Worm (Caenorhabditis elegans) whole organism, mixed stage, embryonic: Measurements from ENCODE around the gene Y47D7A.6.

Experiments used
- bed-3 ChIP-seq: fragments of 200-800 bp; sonication (Bioruptor generic); optimal IDR thresholded peaks from 3 replicates; lab custom pipeline; 2018; ENCODE audit warnings: mild to moderate bottlenecking, missing genetic modification characterization, moderate library complexity, missing compliant biosample characterization
- blmp-1 ChIP-seq: fragments of 150-350 bp; optimal IDR thresholded peaks from 2 replicates; lab custom pipeline; 2014; ENCODE audit warnings: missing biosample characterization, missing genetic modification characterization
- ceh-39 ChIP-seq: fragments of 150-350 bp; optimal IDR thresholded peaks from 2 replicates; lab custom pipeline; 2014; ENCODE audit warnings: missing biosample characterization, missing genetic modification characterization
- ces-1 ChIP-seq: fragments of 150-350 bp; optimal IDR thresholded peaks from 2 replicates; lab custom pipeline; 2014; ENCODE audit warnings: missing biosample characterization, missing genetic modification reagents, missing genetic modification characterization
- drap-1 ChIP-seq: fragments of 200-800 bp; sonication (Bioruptor generic); optimal IDR thresholded peaks from 3 replicates; lab custom pipeline; 2018; ENCODE audit warnings: mild to moderate bottlenecking, missing genetic modification characterization, missing compliant biosample characterization
- elt-1 ChIP-seq: sonication (generic microtip); optimal IDR thresholded peaks from 2 replicates; lab custom pipeline; 2017; ENCODE audit warnings: missing genetic modification characterization, mild to moderate bottlenecking, missing compliant biosample characterization, antibody characterized with exemption, moderate library complexity, borderline replicate concordance; ENCODE audit not compliant: insufficient read depth
- elt-3 ChIP-seq: fragments of 150-350 bp; optimal IDR thresholded peaks from 2 replicates; lab custom pipeline; 2014; ENCODE audit warnings: missing biosample characterization, missing genetic modification characterization
- flh-1 ChIP-seq: fragments of 200-800 bp; sonication (Bioruptor generic); optimal IDR thresholded peaks from 2 replicates; lab custom pipeline; 2018; ENCODE audit warnings: mild to moderate bottlenecking, missing genetic modification characterization, moderate library complexity, missing compliant biosample characterization
- ham-2 ChIP-seq: fragments of 200-800 bp; sonication (Bioruptor generic); optimal IDR thresholded peaks from 2 replicates; lab custom pipeline; 2018; ENCODE audit warnings: mild to moderate bottlenecking, missing genetic modification characterization, missing compliant biosample characterization
- hlh-1 ChIP-seq: fragments of 150-350 bp; optimal IDR thresholded peaks from 2 replicates; lab custom pipeline; 2014; ENCODE audit warnings: missing biosample characterization, missing genetic modification reagents, missing genetic modification characterization
- lin-13 ChIP-seq: fragments of 150-350 bp; optimal IDR thresholded peaks from 2 replicates; lab custom pipeline; 2014; ENCODE audit warnings: missing biosample characterization, missing genetic modification characterization
- lin-32 ChIP-seq: fragments of 200-800 bp; sonication (Bioruptor generic); optimal IDR thresholded peaks from 2 replicates; lab custom pipeline; 2018; ENCODE audit warnings: mild to moderate bottlenecking, missing genetic modification characterization, missing compliant biosample characterization
- lsy-2 ChIP-seq: fragments of 150-350 bp; optimal IDR thresholded peaks from 2 replicates; lab custom pipeline; 2014; ENCODE audit warnings: missing biosample characterization, missing genetic modification characterization
- mab-5 ChIP-seq: fragments of 150-350 bp; optimal IDR thresholded peaks from 2 replicates; lab custom pipeline; 2014; ENCODE audit warnings: missing biosample characterization, missing genetic modification characterization
- mep-1 ChIP-seq: fragments of 150-350 bp; optimal IDR thresholded peaks from 2 replicates; lab custom pipeline; 2017; ENCODE audit warnings: missing biosample characterization, missing genetic modification reagents, missing genetic modification characterization, inconsistent platforms
- mls-2 ChIP-seq: sonication (generic microtip); optimal IDR thresholded peaks from 2 replicates; lab custom pipeline; 2016; ENCODE audit warnings: mild to moderate bottlenecking, missing genetic modification characterization, moderate library complexity, missing compliant biosample characterization
- nhr-12 ChIP-seq: fragments of 150-350 bp; optimal IDR thresholded peaks from 2 replicates; lab custom pipeline; 2014; ENCODE audit warnings: missing biosample characterization, missing genetic modification characterization
- nhr-2 ChIP-seq: fragments of 150-350 bp; optimal IDR thresholded peaks from 2 replicates; lab custom pipeline; 2014; ENCODE audit warnings: missing biosample characterization, missing genetic modification characterization
- nhr-237 ChIP-seq: fragments of 150-350 bp; optimal IDR thresholded peaks from 2 replicates; lab custom pipeline; 2014; ENCODE audit warnings: missing biosample characterization, missing genetic modification characterization
- nhr-28 ChIP-seq: fragments of 150-350 bp; optimal IDR thresholded peaks from 2 replicates; lab custom pipeline; 2014; ENCODE audit warnings: missing biosample characterization, missing genetic modification characterization
- nhr-76 ChIP-seq: sonication (generic microtip); optimal IDR thresholded peaks from 2 replicates; lab custom pipeline; 2017; ENCODE audit warnings: missing biosample characterization, missing genetic modification characterization
- sem-2 ChIP-seq: fragments of 200-800 bp; sonication (Bioruptor generic); optimal IDR thresholded peaks from 2 replicates; lab custom pipeline; 2018; ENCODE audit warnings: mild to moderate bottlenecking, missing genetic modification characterization, missing compliant biosample characterization
- tbx-8 ChIP-seq: fragments of 200-800 bp; sonication (Bioruptor generic); optimal IDR thresholded peaks from 2 replicates; lab custom pipeline; 2018; ENCODE audit warnings: mild to moderate bottlenecking, missing genetic modification characterization, moderate library complexity, missing compliant biosample characterization
- unc-120 ChIP-seq: sonication (generic microtip); optimal IDR thresholded peaks from 2 replicates; lab custom pipeline; 2017; ENCODE audit warnings: missing genetic modification characterization, missing compliant biosample characterization; ENCODE audit not compliant: poor library complexity, severe bottlenecking
- unc-39 ChIP-seq: fragments of 150-350 bp; optimal IDR thresholded peaks from 2 replicates; lab custom pipeline; 2014; ENCODE audit warnings: missing biosample characterization, missing genetic modification characterization
- zip-8 ChIP-seq: fragments of 150-350 bp; optimal IDR thresholded peaks from 2 replicates; lab custom pipeline; 2014; ENCODE audit warnings: missing biosample characterization, missing genetic modification characterization

Y47D7A.6 gene

DNA sequence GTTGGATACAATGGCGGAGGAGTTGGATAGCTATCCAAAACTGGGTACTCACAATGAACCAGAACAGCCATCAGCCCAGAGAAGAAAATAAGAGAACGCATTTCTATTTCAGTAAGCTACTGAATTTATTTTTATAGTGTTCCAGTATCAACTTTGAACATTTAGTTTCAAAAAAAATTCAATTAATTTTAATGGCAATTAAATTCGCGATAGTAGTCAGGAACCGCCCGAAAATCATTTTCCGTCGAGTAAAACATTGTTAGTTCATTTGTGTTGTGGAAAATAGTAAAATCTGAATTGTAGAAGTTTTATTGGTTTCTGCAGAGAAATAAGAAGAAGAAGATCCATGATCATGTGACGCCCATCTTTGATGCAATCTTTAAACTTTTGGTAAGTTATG is at the start of gene Y47D7A.6:
Gene Y47D7A.6 (minus strand): TSS at position 101 of the 400 bp plus-strand sequence.
- TF ChIP-seq mls-2 (no peak), mab-5 (tag; lab: Kevin White, UChicago) (no peak), elt-3 (no peak), tbx-8 (GFP tag; lab: Kevin White, UChicago) (no peak), bed-3 (GFP tag; lab: Kevin White, UChicago) (no peak), blmp-1 (tag; lab: Kevin White, UChicago) (no peak), ham-2 (GFP tag; lab: Kevin White, UChicago) (no peak)

ce11 chrV:4454634-4455033 is 36.6 kb upstream of the Y47D7A.6 start, which contains the start of gene gnrr-5:
gnrr-5 (minus strand) TSS chrV:4454734.
- no peak for TF ChIP-seq nhr-28 (tag; lab: Kevin White, UChicago)
- TF ChIP-seq unc-39 (tag; lab: Kevin White, UChicago) = no peak
- TF ChIP-seq hlh-1 (tag; lab: Kevin White, UChicago) = no peak
- no peak for TF ChIP-seq elt-1
- no peak for TF ChIP-seq nhr-76
- no peak for TF ChIP-seq tbx-8 (GFP tag; lab: Kevin White, UChicago)
- TF ChIP-seq, all 35 proteins: peak for 0

DNA sequence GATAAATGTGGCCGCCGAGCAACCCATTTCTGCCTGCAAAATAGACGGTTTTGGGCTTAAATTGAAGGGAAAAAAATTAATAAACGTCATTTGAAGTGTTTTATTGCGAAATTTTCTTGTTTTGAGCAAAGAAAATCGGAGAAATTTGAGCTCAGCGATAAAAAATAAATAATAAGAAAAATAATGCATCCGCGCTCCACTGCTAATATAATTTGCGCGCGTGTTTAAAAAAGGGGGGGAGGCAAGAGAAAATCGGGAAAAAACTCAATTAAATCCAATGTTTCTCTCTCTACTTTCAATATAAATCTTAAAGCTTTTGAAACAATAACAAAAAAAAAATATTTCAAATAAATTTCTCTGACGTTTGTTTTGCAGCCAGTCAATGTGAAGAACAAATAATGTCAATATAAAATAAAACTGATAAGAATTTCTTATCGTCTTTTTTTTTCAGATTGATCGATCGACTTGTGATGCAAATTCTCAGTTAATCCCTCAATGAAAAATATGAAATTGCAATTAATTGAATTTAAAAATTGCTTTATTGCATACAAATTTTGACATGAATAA is 32.6 kb upstream of the Y47D7A.6 start, which contains the start of gene rft-2:
Gene rft-2 (minus strand): TSS at position 41 of the 567 bp plus-strand sequence.
- TF ChIP-seq sem-2 (GFP tag; lab: Kevin White, UChicago) = no peak
- TF ChIP-seq ces-1 (GFP tag; lab: Kevin White, UChicago) = peak; percentile 93
- peak; percentile 29 for TF ChIP-seq mep-1 (tag; lab: Kevin White, UChicago)
- peak; percentile 14 for TF ChIP-seq nhr-237
- TF ChIP-seq, all 35 proteins: peak for 3

- TF ChIP-seq nhr-12 (tag; lab: Kevin White, UChicago) (no peak), ham-2 (GFP tag; lab: Kevin White, UChicago) (no peak), hlh-1 (tag; lab: Kevin White, UChicago) (no peak), tbx-8 (GFP tag; lab: Kevin White, UChicago) (no peak), flh-1 (GFP tag; lab: Kevin White, UChicago) (no peak), lin-32 (GFP tag; lab: Kevin White, UChicago) (no peak), lin-13 (no peak), unc-120 (no peak), nhr-76 (no peak), drap-1 (GFP tag; lab: Kevin White, UChicago) (no peak)
These were observed 29.6 kb upstream of the Y47D7A.6 start for ce11 chrV:4447637-4448036.

DNA sequence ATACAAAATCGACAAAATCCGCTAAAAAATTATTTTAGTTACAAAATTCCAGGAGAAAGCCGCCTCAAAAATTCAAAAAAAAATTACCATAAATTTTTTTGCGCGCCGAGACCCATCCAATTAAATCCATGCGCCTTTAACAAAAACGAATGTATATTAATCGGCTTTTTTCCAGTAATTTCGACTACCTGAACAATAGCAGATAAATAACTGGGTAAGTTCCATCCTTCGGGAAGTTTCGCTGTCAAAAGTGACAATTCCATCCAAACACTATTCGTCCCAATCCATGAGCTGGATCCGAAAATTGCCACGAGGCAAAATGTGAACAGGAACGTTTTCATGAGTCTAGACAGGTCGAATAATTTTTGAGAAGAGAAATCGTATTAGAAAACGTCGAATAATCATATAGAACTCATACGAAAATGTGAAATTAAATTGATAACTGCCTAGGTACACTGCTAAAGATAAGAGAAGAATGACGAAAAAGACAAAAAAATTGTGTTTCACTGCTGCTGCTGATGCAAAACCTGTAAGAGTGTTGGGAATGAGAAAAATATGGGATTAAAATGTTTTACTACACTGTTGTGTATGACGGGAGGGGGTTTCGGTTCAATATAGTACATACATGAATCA is 24.8 kb upstream of the Y47D7A.6 start, which contains the start of gene rft-1:
Gene rft-1 (minus strand): TSS at position 475 of the 633 bp plus-strand sequence.
- TF ChIP-seq nhr-2 (tag; lab: Kevin White, UChicago) = no peak
- TF ChIP-seq hlh-1 (tag; lab: Kevin White, UChicago) = no peak
- no peak for TF ChIP-seq nhr-12 (tag; lab: Kevin White, UChicago)
- no peak for TF ChIP-seq lsy-2 (tag; lab: Kevin White, UChicago)
- TF ChIP-seq bed-3 (GFP tag; lab: Kevin White, UChicago) = no peak
- TF ChIP-seq blmp-1 (tag; lab: Kevin White, UChicago) = no peak

DNA sequence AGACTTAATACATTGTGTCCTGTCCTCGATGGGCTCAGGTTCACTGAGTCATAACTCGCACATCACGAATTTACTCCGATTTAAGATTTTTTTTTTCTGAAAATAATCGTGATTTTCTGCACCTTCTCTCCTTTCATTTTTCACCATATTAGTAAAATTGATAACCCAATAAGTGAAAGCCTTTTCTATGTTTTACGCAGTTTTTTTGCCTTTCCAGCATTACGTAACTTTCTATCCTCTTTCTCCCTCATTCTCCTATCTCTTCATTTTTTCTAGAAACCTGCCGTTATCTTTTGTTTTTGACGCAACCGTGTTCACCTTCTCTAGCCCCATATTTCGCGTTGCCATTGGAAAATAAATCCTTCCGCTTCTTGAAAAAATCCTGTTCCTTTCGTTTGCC is 19.2 kb upstream of the Y47D7A.6 start:
- peak; percentile 0 for TF ChIP-seq zip-8
- no peak for TF ChIP-seq ceh-39 (tag; lab: Kevin White, UChicago)
- TF ChIP-seq, all 35 proteins: peak for 1

DNA sequence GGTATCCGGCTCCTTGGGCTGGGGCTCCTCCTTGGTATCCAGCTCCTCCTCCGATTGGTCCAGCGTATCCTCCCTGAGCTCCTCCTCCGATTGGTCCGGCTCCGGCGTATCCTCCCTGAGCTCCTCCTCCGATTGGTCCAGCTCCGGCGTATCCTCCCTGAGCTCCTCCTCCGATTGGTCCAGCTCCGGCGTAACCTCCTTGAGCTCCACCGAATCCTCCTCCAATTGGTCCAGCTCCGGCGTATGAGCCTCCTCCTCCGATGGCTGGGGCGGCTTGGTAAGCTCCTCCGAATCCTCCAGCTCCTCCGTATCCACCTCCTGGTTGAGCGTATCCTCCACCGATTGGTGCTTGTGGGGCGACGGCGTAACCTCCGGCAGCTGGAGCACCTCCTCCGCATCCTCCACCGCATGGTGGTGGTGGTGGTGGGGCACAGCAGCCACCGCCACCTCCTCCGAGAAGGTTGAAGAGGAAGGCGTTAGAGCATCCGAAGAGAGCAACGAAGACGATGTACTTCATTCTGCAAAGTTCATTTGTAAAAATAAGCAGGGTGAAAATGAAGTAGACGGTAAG is 17.5 kb upstream of the Y47D7A.6 start, which contains the start of gene Y47D7A.13:
Gene Y47D7A.13 (minus strand): TSS at position 517 of the 571 bp plus-strand sequence.
- no peak for TF ChIP-seq lin-32 (GFP tag; lab: Kevin White, UChicago)
- TF ChIP-seq sem-2 (GFP tag; lab: Kevin White, UChicago) = peak; percentile 8
- no peak for TF ChIP-seq ces-1 (GFP tag; lab: Kevin White, UChicago)
